Fruit fly (Drosophila melanogaster) whole organism, pupa: ENCODE results near the gene Egfrap.

ENCODE experiments used
- CG10348 ChIP-seq: fragments of 200-800 bp; sonication (Bioruptor generic); IDR thresholded peaks from 2 replicates; pipeline ENCODE4 v1.3.6; 2022; ENCODE audit warnings: missing biosample characterization, missing genetic modification characterization
- CG12605 ChIP-seq: fragments of 200-800 bp; sonication (Bioruptor generic); IDR thresholded peaks from 2 replicates; pipeline ENCODE4 v1.3.6; 2022; ENCODE audit warnings: missing biosample characterization, missing genetic modification characterization
- CG13204 ChIP-seq: fragments of 200-800 bp; sonication (Bioruptor generic); optimal IDR thresholded peaks from 2 replicates; lab custom pipeline; 2018; ENCODE audit warnings: missing biosample characterization, mild to moderate bottlenecking, missing genetic modification characterization, moderate library complexity
- CG14655 ChIP-seq: fragments of 200-800 bp; sonication (Bioruptor generic); optimal IDR thresholded peaks from 3 replicates; lab custom pipeline; 2017; ENCODE audit warnings: mild to moderate bottlenecking, missing biosample characterization, missing genetic modification reagents, missing genetic modification characterization
- CG15710 ChIP-seq: fragments of 200-800 bp; sonication (Bioruptor generic); optimal IDR thresholded peaks from 2 replicates; lab custom pipeline; 2018; ENCODE audit warnings: missing biosample characterization, mild to moderate bottlenecking, missing genetic modification characterization, moderate library complexity
- CG17806 ChIP-seq: fragments of 200-800 bp; sonication (Bioruptor generic); optimal IDR thresholded peaks from 2 replicates; lab custom pipeline; 2018; ENCODE audit warnings: missing biosample characterization, mild to moderate bottlenecking, missing genetic modification characterization, moderate library complexity
- CG32121 ChIP-seq: fragments of 200-800 bp; sonication (Bioruptor generic); IDR thresholded peaks from 2 replicates; pipeline ENCODE4 v1.3.6; 2022; ENCODE audit warnings: missing biosample characterization, missing genetic modification characterization
- CG34367 ChIP-seq: fragments of 200-800 bp; sonication (Bioruptor generic); optimal IDR thresholded peaks from 2 replicates; lab custom pipeline; 2018; ENCODE audit warnings: missing biosample characterization, mild to moderate bottlenecking, missing genetic modification characterization
- CG4496 ChIP-seq: fragments of 200-800 bp; sonication (Bioruptor generic); IDR thresholded peaks from 3 replicates; pipeline ENCODE4 v1.3.6; 2022; ENCODE audit warnings: missing biosample characterization, missing genetic modification characterization
- CG8159 ChIP-seq: fragments of 200-800 bp; sonication (Bioruptor generic); optimal IDR thresholded peaks from 3 replicates; lab custom pipeline; 2018; ENCODE audit warnings: missing biosample characterization, mild to moderate bottlenecking, missing genetic modification characterization, moderate library complexity
- CG8301 ChIP-seq: fragments of 200-800 bp; sonication (Bioruptor generic); optimal IDR thresholded peaks from 2 replicates; lab custom pipeline; 2018; ENCODE audit warnings: missing biosample characterization, mild to moderate bottlenecking, missing genetic modification characterization
- CG9948 ChIP-seq: fragments of 200-800 bp; sonication (Bioruptor generic); optimal IDR thresholded peaks from 2 replicates; lab custom pipeline; 2018; ENCODE audit warnings: missing biosample characterization, mild to moderate bottlenecking, missing genetic modification characterization, moderate library complexity
- D1 ChIP-seq: fragments of 200-800 bp; sonication (Bioruptor generic); optimal IDR thresholded peaks from 2 replicates; lab custom pipeline; 2018; ENCODE audit warnings: missing biosample characterization, mild to moderate bottlenecking, missing genetic modification characterization, moderate library complexity
- EcR ChIP-seq: fragments of 200-800 bp; sonication (Bioruptor generic); optimal IDR thresholded peaks from 3 replicates; lab custom pipeline; 2019; ENCODE audit warnings: missing biosample characterization, missing genetic modification characterization, mild to moderate bottlenecking, moderate library complexity, missing genetic modification reagents
- Ets98B ChIP-seq: fragments of 200-800 bp; sonication (Bioruptor generic); IDR thresholded peaks from 2 replicates; pipeline ENCODE4 v1.3.6; 2022; ENCODE audit warnings: missing biosample characterization, missing genetic modification characterization
- Pif1A ChIP-seq: fragments of 200-800 bp; sonication (Bioruptor generic); optimal IDR thresholded peaks from 3 replicates; lab custom pipeline; 2016; ENCODE audit warnings: missing biosample characterization, missing genetic modification characterization
- Pif1B ChIP-seq: fragments of 200-800 bp; sonication (Bioruptor generic); optimal IDR thresholded peaks from 3 replicates; lab custom pipeline; 2016; ENCODE audit warnings: missing biosample characterization, missing genetic modification characterization
- Snoo ChIP-seq: fragments of 200-800 bp; sonication (Bioruptor generic); optimal IDR thresholded peaks from 3 replicates; lab custom pipeline; 2017; ENCODE audit warnings: missing biosample characterization, mild to moderate bottlenecking, missing genetic modification characterization, inconsistent platforms
- fd96Ca ChIP-seq: fragments of 200-800 bp; sonication (Bioruptor generic); IDR thresholded peaks from 3 replicates; pipeline ENCODE4 v1.3.6; 2022; ENCODE audit warnings: missing biosample characterization, missing genetic modification characterization
- gl ChIP-seq: fragments of 200-800 bp; sonication (Bioruptor generic); optimal IDR thresholded peaks from 2 replicates; lab custom pipeline; 2018; ENCODE audit warnings: missing biosample characterization, mild to moderate bottlenecking, missing genetic modification characterization
- rn ChIP-seq: fragments of 200-800 bp; sonication (Bioruptor generic); IDR thresholded peaks from 2 replicates; pipeline ENCODE4 v1.3.6; 2022; ENCODE audit warnings: missing biosample characterization, missing genetic modification characterization

Gene Egfrap

dm6 chr3L:5950467-5950866 is at the start of gene Egfrap:
Gene Egfrap (minus strand): TSS chr3L:5950658.
- TF ChIP-seq D1 (tag; lab: Kevin White, UChicago) (no peak), Pif1B (GFP tag; lab: Kevin White, UChicago) (no peak), Pif1A (no peak), CG8159 (tag; lab: Kevin White, UChicago) (no peak), CG14655 (GFP tag; lab: Kevin White, UChicago) (no peak), CG10348 (GFP tag; lab: Robert Waterston, UW) (no peak), gl (tag; lab: Kevin White, UChicago) (no peak), CG13204 (GFP tag; lab: Kevin White, UChicago) (peak; percentile 36), Ets98B (peak; percentile 51; the same call in 1 of the 2 replicates), CG4496 (GFP tag; lab: Robert Waterston, UW) (peak; percentile 50; the same call in 1 of the 3 replicates), CG32121 (GFP tag; lab: Robert Waterston, UW) (no peak), fd96Ca (no peak), CG8301 (tag; lab: Kevin White, UChicago) (no peak), Snoo (tag; lab: Kevin White, UChicago) (no peak), EcR (peak; percentile 14), CG9948 (no peak), CG17806 (tag; lab: Kevin White, UChicago) (no peak), CG34367 (tag; lab: Kevin White, UChicago) (no peak), rn (GFP tag; lab: Robert Waterston, UW) (no peak), CG15710 (tag; lab: Kevin White, UChicago) (no peak), CG12605 (GFP tag; lab: Robert Waterston, UW) (no peak)

- TF ChIP-seq D1 (tag; lab: Kevin White, UChicago) (no peak), CG8301 (tag; lab: Kevin White, UChicago) (no peak)
These were observed 49.4 kb upstream of the Egfrap start for dm6 chr3L:5999888-6000287.

DNA sequence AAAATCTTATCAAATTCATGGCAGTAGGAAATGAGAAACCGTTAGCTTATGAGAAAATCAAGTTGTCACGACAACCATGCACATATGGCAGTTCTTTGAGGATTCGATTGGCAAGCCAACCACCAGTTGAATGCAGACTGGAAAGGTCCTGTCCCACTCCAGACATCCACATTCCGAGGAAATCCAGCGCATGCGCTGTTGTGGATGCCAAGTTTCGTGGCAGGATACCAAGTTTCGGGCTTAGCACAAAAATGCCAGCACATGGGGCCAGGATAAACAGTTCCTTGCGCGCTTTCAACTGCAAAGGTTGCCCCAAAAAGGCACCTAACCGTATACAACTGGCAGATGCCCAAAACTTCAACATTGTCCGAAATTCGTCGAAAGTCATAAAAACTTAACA is 46.5 kb upstream of the Egfrap start, which contains the start of gene PVRAP:
PVRAP (plus strand) TSS at position 273 of the 400 bp plus-strand sequence.
- peak; percentile 89 for TF ChIP-seq CG12605 (GFP tag; lab: Robert Waterston, UW)
- TF ChIP-seq D1 (tag; lab: Kevin White, UChicago) = no peak

DNA sequence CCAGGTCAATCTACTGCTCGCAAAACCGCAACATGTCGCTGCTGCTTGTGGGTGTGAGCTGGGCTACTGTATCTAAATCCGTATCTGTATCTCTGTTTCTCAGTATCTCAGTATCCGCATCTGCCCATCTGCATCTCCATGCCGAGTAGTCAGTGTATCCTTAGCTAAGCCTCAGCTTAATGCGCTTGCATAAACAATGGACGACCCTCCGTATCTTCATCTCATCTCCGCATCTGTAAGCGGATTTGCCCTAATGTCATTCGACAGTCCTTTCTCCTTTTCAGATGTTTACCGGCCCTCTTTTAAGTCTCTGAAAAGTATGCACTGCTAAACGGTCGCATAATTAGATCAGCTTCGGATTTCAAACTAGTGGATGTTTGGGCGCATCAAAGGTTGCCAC is 46.1 kb upstream of the Egfrap start:
- TF ChIP-seq Snoo (tag; lab: Kevin White, UChicago) = no peak
- TF ChIP-seq CG10348 (GFP tag; lab: Robert Waterston, UW) = no peak
- TF ChIP-seq CG8159 (tag; lab: Kevin White, UChicago) = no peak
- no peak for TF ChIP-seq Pif1B (GFP tag; lab: Kevin White, UChicago)
- TF ChIP-seq D1 (tag; lab: Kevin White, UChicago) = no peak
- TF ChIP-seq fd96Ca = no peak
- TF ChIP-seq EcR = no peak
- TF ChIP-seq Pif1A = no peak
- TF ChIP-seq CG32121 (GFP tag; lab: Robert Waterston, UW) = no peak
- TF ChIP-seq CG13204 (GFP tag; lab: Kevin White, UChicago) = no peak
- no peak for TF ChIP-seq CG15710 (tag; lab: Kevin White, UChicago)
- no peak for TF ChIP-seq CG9948
- TF ChIP-seq Ets98B = no peak
- no peak for TF ChIP-seq rn (GFP tag; lab: Robert Waterston, UW)
- TF ChIP-seq CG14655 (GFP tag; lab: Kevin White, UChicago) = no peak
- no peak for TF ChIP-seq CG17806 (tag; lab: Kevin White, UChicago)
- no peak for TF ChIP-seq CG4496 (GFP tag; lab: Robert Waterston, UW)
- TF ChIP-seq, all 21 proteins: peak for 0

- no peak for TF ChIP-seq CG14655 (GFP tag; lab: Kevin White, UChicago)
- no peak for TF ChIP-seq gl (tag; lab: Kevin White, UChicago)
- TF ChIP-seq Ets98B = no peak
- TF ChIP-seq CG9948 = no peak
- TF ChIP-seq CG10348 (GFP tag; lab: Robert Waterston, UW) = no peak
- no peak for TF ChIP-seq Pif1B (GFP tag; lab: Kevin White, UChicago)
- no peak for TF ChIP-seq CG12605 (GFP tag; lab: Robert Waterston, UW)
- TF ChIP-seq CG13204 (GFP tag; lab: Kevin White, UChicago) = no peak
- TF ChIP-seq Snoo (tag; lab: Kevin White, UChicago) = no peak
- no peak for TF ChIP-seq CG17806 (tag; lab: Kevin White, UChicago)
- TF ChIP-seq CG4496 (GFP tag; lab: Robert Waterston, UW) = no peak
- no peak for TF ChIP-seq CG34367 (tag; lab: Kevin White, UChicago)
- TF ChIP-seq D1 (tag; lab: Kevin White, UChicago) = no peak
- TF ChIP-seq EcR = no peak
- no peak for TF ChIP-seq Pif1A
- TF ChIP-seq CG32121 (GFP tag; lab: Robert Waterston, UW) = no peak
- TF ChIP-seq rn (GFP tag; lab: Robert Waterston, UW) = no peak
- TF ChIP-seq CG8159 (tag; lab: Kevin White, UChicago) = no peak
- no peak for TF ChIP-seq fd96Ca
- no peak for TF ChIP-seq CG15710 (tag; lab: Kevin White, UChicago)
These were observed 43.4 kb upstream of the Egfrap start for dm6 chr3L:5993701-5994499.

dm6 chr3L:5992916-5993315 is 42.5 kb upstream of the Egfrap start:
- TF ChIP-seq EcR (no peak), gl (tag; lab: Kevin White, UChicago) (no peak), CG8301 (tag; lab: Kevin White, UChicago) (no peak), Snoo (tag; lab: Kevin White, UChicago) (no peak), CG34367 (tag; lab: Kevin White, UChicago) (no peak), CG12605 (GFP tag; lab: Robert Waterston, UW) (no peak), CG8159 (tag; lab: Kevin White, UChicago) (no peak), CG9948 (no peak), CG14655 (GFP tag; lab: Kevin White, UChicago) (no peak), CG10348 (GFP tag; lab: Robert Waterston, UW) (no peak), CG13204 (GFP tag; lab: Kevin White, UChicago) (no peak), fd96Ca (no peak), Ets98B (no peak), Pif1A (no peak), D1 (tag; lab: Kevin White, UChicago) (no peak), CG15710 (tag; lab: Kevin White, UChicago) (no peak), CG4496 (GFP tag; lab: Robert Waterston, UW) (no peak), rn (GFP tag; lab: Robert Waterston, UW) (no peak)
